Fruit fly (Drosophila melanogaster) whole organism, adult: ENCODE data around the gene ppk5.

Source experiments
- CG11617 ChIP-seq: fragments of 200-800 bp; sonication (Bioruptor generic); optimal IDR thresholded peaks from 2 replicates; lab custom pipeline; 2017; ENCODE audit warnings: mild to moderate bottlenecking, missing biosample characterization, missing genetic modification reagents, missing genetic modification characterization
- CG1620 ChIP-seq: fragments of 200-800 bp; sonication (Bioruptor generic); optimal IDR thresholded peaks from 2 replicates; lab custom pipeline; 2016; ENCODE audit warnings: missing biosample characterization, missing genetic modification characterization
- CG5204 ChIP-seq: fragments of 200-800 bp; sonication (Bioruptor generic); optimal IDR thresholded peaks from 2 replicates; lab custom pipeline; 2016; ENCODE audit warnings: missing biosample characterization, missing genetic modification characterization
- CG7045 ChIP-seq: fragments of 200-800 bp; sonication (Bioruptor generic); optimal IDR thresholded peaks from 2 replicates; lab custom pipeline; 2017; ENCODE audit warnings: missing biosample characterization, mild to moderate bottlenecking, missing genetic modification characterization
- CG7101 ChIP-seq: fragments of 200-800 bp; sonication (Bioruptor generic); optimal IDR thresholded peaks from 2 replicates; lab custom pipeline; 2018; ENCODE audit warnings: missing biosample characterization, mild to moderate bottlenecking, missing genetic modification characterization, moderate library complexity
- Clk ChIP-seq: fragments of 200-800 bp; sonication (Bioruptor generic); optimal IDR thresholded peaks from 2 replicates; lab custom pipeline; 2017; ENCODE audit warnings: missing biosample characterization, missing genetic modification characterization
- Crg-1 ChIP-seq: fragments of 200-800 bp; sonication (Bioruptor generic); optimal IDR thresholded peaks from 2 replicates; lab custom pipeline; 2016; ENCODE audit warnings: missing biosample characterization, missing genetic modification characterization
- Mnt ChIP-seq: fragments of 200-800 bp; sonication (Bioruptor generic); optimal IDR thresholded peaks from 2 replicates; lab custom pipeline; 2016; ENCODE audit warnings: missing biosample characterization, mild to moderate bottlenecking, missing genetic modification characterization
- cic ChIP-seq: fragments of 200-800 bp; sonication (Bioruptor generic); optimal IDR thresholded peaks from 2 replicates; lab custom pipeline; 2017; ENCODE audit warnings: missing biosample characterization, mild to moderate bottlenecking, missing genetic modification characterization, moderate library complexity
- cnc ChIP-seq, 2 experiments: fragments of >200 bp; optimal IDR thresholded peaks; 2 replicates each; lab custom pipeline; 2017
- kay ChIP-seq: fragments of 200-800 bp; sonication (Bioruptor generic); peaks from one replicate; lab custom pipeline; 2016; ENCODE audit warnings: missing biosample characterization, missing genetic modification characterization, borderline replicate concordance
- pad ChIP-seq: fragments of 200-800 bp; sonication (Bioruptor generic); optimal IDR thresholded peaks from 3 replicates; lab custom pipeline; 2017; ENCODE audit warnings: missing biosample characterization, missing genetic modification characterization, mild to moderate bottlenecking, moderate library complexity, missing genetic modification reagents
- tj ChIP-seq: fragments of 200-800 bp; sonication (Bioruptor generic); optimal IDR thresholded peaks from 3 replicates; lab custom pipeline; 2017; ENCODE audit warnings: missing biosample characterization, mild to moderate bottlenecking, missing genetic modification characterization, moderate library complexity

dm6 chr3L:21565126-21565525 lies 30.7 kb downstream of the ppk5 start, which contains the start of gene CG7634:
- TF ChIP-seq CG1620 (GFP tag; lab: Kevin White, UChicago) (no peak), CG7045 (no peak), tj (no peak), Crg-1 (no peak), CG5204 (no peak), pad (GFP tag; lab: Kevin White, UChicago) (no peak), Clk (no peak), CG11617 (GFP tag; lab: Kevin White, UChicago) (no peak), CG7101 (tag; lab: Kevin White, UChicago) (no peak), Mnt (GFP tag; lab: Kevin White, UChicago) (no peak), kay (GFP tag; lab: Kevin White, UChicago) (no peak), cic (no peak), cnc (optimal IDR thresholded peaks at IDR 0.05; lab: Kevin White, UChicago) (no peak)
